Worm (Caenorhabditis elegans): ENCODE data around the gene F41E7.6.

F41E7.6 gene

DNA sequence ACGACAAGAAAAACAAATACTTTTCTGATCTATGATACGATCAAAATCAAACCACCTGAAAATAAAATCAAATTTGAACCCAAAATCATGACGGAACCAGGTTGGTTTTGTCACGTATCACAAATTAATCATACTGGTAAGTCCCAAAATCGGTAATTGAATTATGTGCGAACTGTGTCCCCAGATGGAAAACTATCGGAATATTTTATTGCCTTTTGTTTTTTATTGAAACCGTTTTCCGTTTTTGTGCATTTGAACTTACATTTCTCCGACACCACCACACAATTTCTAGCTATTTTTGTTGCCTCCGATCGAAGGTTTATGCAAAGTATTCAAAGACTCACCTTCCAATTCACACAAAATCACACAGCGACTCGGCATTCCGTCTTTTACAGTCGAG, 36.9 kb downstream of the F41E7.6 start, which contains the start of gene F41E7.2:
F41E7.2 (plus strand) TSS at position 301 of the 400 bp plus-strand sequence.
- TF ChIP-seq tab-1 (GFP tag; IDR thresholded peaks at IDR 0.05), result no peak
- no peak for TF ChIP-seq T22C8.4 (GFP tag; IDR thresholded peaks at IDR 0.05)
- no peak for TF ChIP-seq flt-1 (GFP tag; IDR thresholded peaks at IDR 0.05)
- TF ChIP-seq cog-1 (tag; optimal IDR thresholded peaks at IDR 0.05), result no peak
- TF ChIP-seq ztf-23 (GFP tag; IDR thresholded peaks at IDR 0.05), result no peak
- no peak for TF ChIP-seq med-1 (GFP tag; optimal IDR thresholded peaks at IDR 0.05; ENCODE audit: insufficient read depth)

ce11 chrX:10262299-10262698, 48.0 kb downstream of the F41E7.6 start:
- TF ChIP-seq klf-2 (GFP tag; conservative IDR thresholded peaks at IDR 0.05) (no peak), ref-1 (GFP tag; conservative IDR thresholded peaks at IDR 0.05) (no peak), T22C8.4 (GFP tag; IDR thresholded peaks at IDR 0.05) (no peak), cog-1 (tag; optimal IDR thresholded peaks at IDR 0.05) (no peak), ztf-29 (GFP tag; IDR thresholded peaks at IDR 0.05) (no peak), med-1 (GFP tag; optimal IDR thresholded peaks at IDR 0.05; ENCODE audit: insufficient read depth) (no peak), tab-1 (GFP tag; IDR thresholded peaks at IDR 0.05) (no peak), flt-1 (GFP tag; IDR thresholded peaks at IDR 0.05) (no peak), ztf-23 (GFP tag; IDR thresholded peaks at IDR 0.05) (no peak)

DNA sequence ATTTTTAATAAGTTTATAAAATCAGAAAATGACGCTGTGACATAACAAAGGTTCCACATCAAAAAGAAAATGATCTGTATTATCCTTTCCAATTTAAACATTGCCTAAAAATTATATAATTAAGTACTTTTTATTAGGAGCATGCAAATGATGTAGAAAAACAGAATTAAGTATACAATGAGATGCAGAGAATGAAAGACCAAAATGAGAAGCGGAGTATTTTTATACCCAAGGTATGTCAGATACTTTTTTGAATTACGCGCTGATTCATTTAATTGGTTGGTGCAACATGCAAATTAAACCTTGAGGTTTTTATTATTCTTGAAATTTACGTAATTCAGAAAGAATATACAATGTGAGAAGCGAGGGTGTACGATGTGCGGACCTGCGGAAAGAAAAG, 50.2 kb downstream of the F41E7.6 start, which contains the start of gene C32A9.1:
C32A9.1 (minus strand) TSS at position 101 of the 400 bp plus-strand sequence.
- TF ChIP-seq tab-1 (GFP tag; IDR thresholded peaks at IDR 0.05), result no peak
- TF ChIP-seq cog-1 (tag; optimal IDR thresholded peaks at IDR 0.05), result no peak
- TF ChIP-seq ref-1 (GFP tag; conservative IDR thresholded peaks at IDR 0.05), result no peak
- no peak for TF ChIP-seq flt-1 (GFP tag; IDR thresholded peaks at IDR 0.05)
- TF ChIP-seq klf-2 (GFP tag; conservative IDR thresholded peaks at IDR 0.05), result no peak
- TF ChIP-seq ztf-29 (GFP tag; IDR thresholded peaks at IDR 0.05), result no peak
- no peak for TF ChIP-seq T22C8.4 (GFP tag; IDR thresholded peaks at IDR 0.05)
- TF ChIP-seq ztf-23 (GFP tag; IDR thresholded peaks at IDR 0.05), result no peak
- no peak for TF ChIP-seq med-1 (GFP tag; optimal IDR thresholded peaks at IDR 0.05; ENCODE audit: insufficient read depth)

Measured in whole organism, midembryonic.